Worm (Caenorhabditis elegans): Measurements from ENCODE around the gene fbxb-72.

DNA sequence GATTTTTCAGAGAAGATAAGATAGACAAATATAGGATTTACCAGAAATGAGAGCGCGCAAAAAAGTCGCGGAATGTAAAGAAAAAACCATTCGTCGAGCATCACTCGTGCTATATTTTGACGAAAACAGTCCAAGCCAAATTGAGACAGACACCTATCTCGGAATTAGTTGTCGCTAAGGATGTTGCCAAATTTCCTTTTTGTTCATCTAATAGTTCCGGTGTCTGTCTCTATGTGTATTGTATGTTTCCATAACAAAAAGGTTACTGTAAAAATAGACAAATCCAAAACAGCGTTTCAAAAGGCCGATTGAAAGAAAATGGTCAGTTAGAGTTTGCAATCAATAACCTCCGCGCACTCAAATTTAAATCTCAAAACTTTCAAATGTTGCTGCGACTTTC, 29.1 kb downstream of the fbxb-72 start, which contains the start of gene srj-53:
- no peak for TF ChIP-seq cog-1 (tag; optimal IDR thresholded peaks at IDR 0.05)
- TF ChIP-seq ref-1 (GFP tag; conservative IDR thresholded peaks at IDR 0.05) = no peak
- no peak for TF ChIP-seq ztf-23 (GFP tag; IDR thresholded peaks at IDR 0.05)
- TF ChIP-seq med-1 (GFP tag; optimal IDR thresholded peaks at IDR 0.05; ENCODE audit: insufficient read depth) = no peak
- no peak for TF ChIP-seq flt-1 (GFP tag; IDR thresholded peaks at IDR 0.05)

Measured in whole organism, midembryonic.